Fruit fly (Drosophila melanogaster) whole organism, embryonic: ENCODE data around the gene ssp5.
A peak's percentile ranks its signal among the peaks of the same experiment; 100 is the strongest.

Source experiments
- Awh ChIP-seq: fragments of 200-800 bp; sonication (Bioruptor generic); IDR thresholded peaks from 2 replicates; pipeline ENCODE4, ENCODE4 v1.3.6; 2022; ENCODE audit warnings: missing biosample characterization, missing genetic modification characterization
- Bgb ChIP-seq: fragments of 200-800 bp; sonication (Bioruptor generic); IDR thresholded peaks from 2 replicates; pipeline ENCODE4 v1.3.6; 2022; ENCODE audit warnings: missing biosample characterization, missing genetic modification characterization; ENCODE audit not compliant: partially characterized antibody
- CG10209 ChIP-seq: fragments of 200-800 bp; sonication (Bioruptor generic); optimal IDR thresholded peaks from 3 replicates; lab custom pipeline; 2017; ENCODE audit warnings: missing biosample characterization, mild to moderate bottlenecking, missing genetic modification characterization, missing genetic modification reagents
- CG10654 ChIP-seq: fragments of 200-800 bp; sonication (Bioruptor generic); optimal IDR thresholded peaks from 2 replicates; lab custom pipeline; 2016; ENCODE audit warnings: missing biosample characterization, missing genetic modification characterization
- CG11398 ChIP-seq: fragments of 200-800 bp; sonication (Bioruptor generic); optimal IDR thresholded peaks from 2 replicates; lab custom pipeline; 2016; ENCODE audit warnings: missing biosample characterization, missing genetic modification characterization
- CG11456 ChIP-seq: fragments of 200-800 bp; sonication (Bioruptor generic); IDR thresholded peaks from 3 replicates; pipeline ENCODE4 v1.3.6; 2022; ENCODE audit warnings: missing biosample characterization, missing genetic modification characterization
- CG12155 ChIP-seq: fragments of 200-800 bp; sonication (Bioruptor generic); optimal IDR thresholded peaks from 3 replicates; lab custom pipeline; 2016; ENCODE audit warnings: missing biosample characterization, missing genetic modification characterization
- CG14860 ChIP-seq: fragments of 200-800 bp; sonication (Bioruptor generic); IDR thresholded peaks from 3 replicates; pipeline ENCODE4 v1.3.6; 2022; ENCODE audit warnings: missing biosample characterization, missing genetic modification characterization; ENCODE audit not compliant: partially characterized antibody
- CG17802 ChIP-seq: fragments of 200-800 bp; sonication (Bioruptor generic); optimal IDR thresholded peaks from 2 replicates; lab custom pipeline; 2018; ENCODE audit warnings: missing biosample characterization, mild to moderate bottlenecking, missing genetic modification characterization, moderate library complexity
- CG18619 ChIP-seq: fragments of 200-800 bp; sonication (Bioruptor generic); optimal IDR thresholded peaks from 3 replicates; lab custom pipeline; 2017; ENCODE audit warnings: missing biosample characterization, mild to moderate bottlenecking, missing genetic modification characterization
- CG33213 ChIP-seq: fragments of 200-800 bp; sonication (Bioruptor generic); optimal IDR thresholded peaks from 3 replicates; lab custom pipeline; 2016; ENCODE audit warnings: missing biosample characterization, missing genetic modification characterization
- CG3847 ChIP-seq: fragments of 200-800 bp; sonication (Bioruptor generic); IDR thresholded peaks from 2 replicates; pipeline ENCODE4 v1.3.6; 2022; ENCODE audit warnings: missing biosample characterization, missing genetic modification characterization
- CG3995 ChIP-seq: fragments of 200-800 bp; sonication (Bioruptor generic); optimal IDR thresholded peaks from 3 replicates; lab custom pipeline; 2016; ENCODE audit warnings: missing biosample characterization, missing genetic modification characterization
- CG42726 ChIP-seq: fragments of 200-800 bp; sonication (Bioruptor generic); IDR thresholded peaks from 2 replicates; pipeline ENCODE4 v1.3.6; 2022; ENCODE audit warnings: missing biosample characterization, missing genetic modification characterization; ENCODE audit not compliant: partially characterized antibody
- CG4282 ChIP-seq: fragments of 200-800 bp; sonication (Bioruptor generic); optimal IDR thresholded peaks from 2 replicates; lab custom pipeline; 2016; ENCODE audit warnings: missing biosample characterization, missing genetic modification characterization
- CG4360 ChIP-seq: fragments of 200-800 bp; sonication (Bioruptor generic); IDR thresholded peaks from 2 replicates; pipeline ENCODE4 v1.3.6; 2022; ENCODE audit warnings: missing biosample characterization, missing genetic modification characterization
- CG4424 ChIP-seq: fragments of 200-800 bp; sonication (Bioruptor generic); optimal IDR thresholded peaks from 3 replicates; lab custom pipeline; 2016; ENCODE audit warnings: missing biosample characterization, missing genetic modification characterization
- CG6654 ChIP-seq: fragments of 200-800 bp; sonication (Bioruptor generic); optimal IDR thresholded peaks from 2 replicates; lab custom pipeline; 2017; ENCODE audit warnings: missing biosample characterization, mild to moderate bottlenecking, missing genetic modification characterization
- CG8281 ChIP-seq: fragments of 200-800 bp; sonication (Bioruptor generic); optimal IDR thresholded peaks from 2 replicates; lab custom pipeline; 2018; ENCODE audit warnings: missing biosample characterization, mild to moderate bottlenecking, missing genetic modification characterization, moderate library complexity
- CG8359 ChIP-seq: fragments of 200-800 bp; sonication (Bioruptor generic); optimal IDR thresholded peaks from 2 replicates; lab custom pipeline; 2017; ENCODE audit warnings: missing biosample characterization, mild to moderate bottlenecking, missing genetic modification characterization, borderline replicate concordance
- CG9437 ChIP-seq: fragments of 200-800 bp; sonication (Bioruptor generic); optimal IDR thresholded peaks from 2 replicates; lab custom pipeline; 2018; ENCODE audit warnings: missing biosample characterization, mild to moderate bottlenecking, missing genetic modification characterization
- Camta ChIP-seq: fragments of 200-800 bp; sonication (Bioruptor generic); optimal IDR thresholded peaks from 2 replicates; lab custom pipeline; 2016; ENCODE audit warnings: missing biosample characterization, missing genetic modification characterization
- CrebB ChIP-seq: fragments of 200-800 bp; sonication (Bioruptor generic); optimal IDR thresholded peaks from 3 replicates; lab custom pipeline; 2018; ENCODE audit warnings: missing biosample characterization, mild to moderate bottlenecking, missing genetic modification characterization
- E2f1 ChIP-seq: fragments of 200-800 bp; sonication (Bioruptor generic); IDR thresholded peaks from 2 replicates; pipeline ENCODE4 v1.3.6; 2022; ENCODE audit warnings: missing biosample characterization, missing genetic modification characterization
- Elba2 ChIP-seq: fragments of 200-800 bp; sonication (Bioruptor generic); optimal IDR thresholded peaks from 3 replicates; lab custom pipeline; 2016; ENCODE audit warnings: missing biosample characterization, missing genetic modification characterization
- Fer3 ChIP-seq: fragments of 200-800 bp; sonication (Bioruptor generic); optimal IDR thresholded peaks from 2 replicates; lab custom pipeline; 2018; ENCODE audit warnings: missing biosample characterization, mild to moderate bottlenecking, missing genetic modification characterization, moderate library complexity
- GATAe ChIP-seq: fragments of 200-800 bp; sonication (Bioruptor generic); conservative IDR thresholded peaks from 2 replicates; pipeline ENCODE4 v1.3.6; 2022; ENCODE audit warnings: missing biosample characterization, missing genetic modification characterization
- HLH54F ChIP-seq: fragments of 200-800 bp; sonication (Bioruptor generic); optimal IDR thresholded peaks from 3 replicates; lab custom pipeline; 2016; ENCODE audit warnings: missing biosample characterization, missing genetic modification characterization
- Hsf ChIP-seq: fragments of 200-800 bp; sonication (Bioruptor generic); optimal IDR thresholded peaks from 3 replicates; lab custom pipeline; 2016; ENCODE audit warnings: missing biosample characterization, missing genetic modification characterization
- PHDP ChIP-seq: fragments of 200-800 bp; sonication (Bioruptor generic); optimal IDR thresholded peaks from 3 replicates; lab custom pipeline; 2018; ENCODE audit warnings: missing biosample characterization, mild to moderate bottlenecking, missing genetic modification characterization, moderate library complexity
- Rfx ChIP-seq: fragments of 200-800 bp; sonication (Bioruptor generic); IDR thresholded peaks from 2 replicates; pipeline ENCODE4 v1.3.6; 2022; ENCODE audit warnings: missing biosample characterization, missing genetic modification characterization
- bcd ChIP-seq: fragments of 200-800 bp; sonication (Bioruptor generic); optimal IDR thresholded peaks from 2 replicates; lab custom pipeline; 2017; ENCODE audit warnings: missing biosample characterization, mild to moderate bottlenecking, missing genetic modification characterization
- btn ChIP-seq: fragments of 200-800 bp; sonication (Bioruptor generic); optimal IDR thresholded peaks from 2 replicates; lab custom pipeline; 2016; ENCODE audit warnings: missing biosample characterization, missing genetic modification characterization
- disco-r ChIP-seq: fragments of 200-800 bp; sonication (Bioruptor generic); optimal IDR thresholded peaks from 2 replicates; lab custom pipeline; 2016; ENCODE audit warnings: missing biosample characterization, missing genetic modification characterization
- ems ChIP-seq: fragments of 200-800 bp; sonication (Bioruptor generic); optimal IDR thresholded peaks from 3 replicates; lab custom pipeline; 2016; ENCODE audit warnings: missing biosample characterization, missing genetic modification characterization
- gfzf ChIP-seq: fragments of 200-800 bp; sonication (Bioruptor generic); optimal IDR thresholded peaks from 2 replicates; lab custom pipeline; 2016; ENCODE audit warnings: missing biosample characterization, mild to moderate bottlenecking, missing genetic modification characterization, moderate library complexity
- ham ChIP-seq: fragments of 200-800 bp; sonication (Bioruptor generic); IDR thresholded peaks from 2 replicates; pipeline ENCODE4 v1.3.6; 2022; ENCODE audit warnings: missing biosample characterization, missing genetic modification characterization
- jigr1 ChIP-seq: fragments of 200-800 bp; sonication (Bioruptor generic); IDR thresholded peaks from 3 replicates; pipeline ENCODE4 v1.3.6; 2022; ENCODE audit warnings: missing biosample characterization, missing genetic modification characterization
- jumu ChIP-seq: fragments of 200-800 bp; sonication (Bioruptor generic); optimal IDR thresholded peaks from 3 replicates; lab custom pipeline; 2016; ENCODE audit warnings: missing biosample characterization, missing genetic modification characterization
- mld ChIP-seq: fragments of 200-800 bp; sonication (Bioruptor generic); IDR thresholded peaks from 3 replicates; pipeline ENCODE4 v1.3.6; 2022; ENCODE audit warnings: missing biosample characterization, missing genetic modification characterization; ENCODE audit not compliant: partially characterized antibody
- pb ChIP-seq: fragments of 200-800 bp; sonication (Bioruptor generic); optimal IDR thresholded peaks from 3 replicates; lab custom pipeline; 2016; ENCODE audit warnings: missing biosample characterization, missing genetic modification characterization
- pzg ChIP-seq: fragments of 200-800 bp; sonication (Bioruptor generic); optimal IDR thresholded peaks from 3 replicates; lab custom pipeline; 2018; ENCODE audit warnings: missing biosample characterization, mild to moderate bottlenecking, missing genetic modification characterization, moderate library complexity
- rib ChIP-seq: fragments of 200-800 bp; sonication (Bioruptor generic); IDR thresholded peaks from 2 replicates; pipeline ENCODE4 v1.3.6; 2022; ENCODE audit warnings: missing biosample characterization, missing genetic modification characterization
- ro ChIP-seq: fragments of 200-800 bp; sonication (Bioruptor generic); IDR thresholded peaks from 2 replicates; pipeline ENCODE4 v1.3.6; 2022; ENCODE audit warnings: missing biosample characterization, missing genetic modification characterization
- row ChIP-seq: fragments of 200-800 bp; sonication (Bioruptor generic); IDR thresholded peaks from 3 replicates; pipeline ENCODE4 v1.3.6; 2022; ENCODE audit warnings: missing biosample characterization, missing genetic modification characterization
- shn ChIP-seq: fragments of 200-800 bp; sonication (Bioruptor generic); optimal IDR thresholded peaks from 3 replicates; lab custom pipeline; 2016; ENCODE audit warnings: missing biosample characterization, missing genetic modification characterization
- slbo ChIP-seq: fragments of 200-800 bp; sonication (Bioruptor generic); IDR thresholded peaks from 2 replicates; pipeline ENCODE4 v1.3.6; 2022; ENCODE audit warnings: missing biosample characterization, missing genetic modification characterization
- twi ChIP-seq: fragments of 200-800 bp; optimal IDR thresholded peaks from 2 replicates; lab custom pipeline; 2019; ENCODE audit warnings: missing biosample characterization, mild to moderate bottlenecking, missing genetic modification characterization, moderate library complexity
- unpg ChIP-seq: fragments of 200-800 bp; sonication (Bioruptor generic); optimal IDR thresholded peaks from 3 replicates; lab custom pipeline; 2018; ENCODE audit warnings: missing biosample characterization, mild to moderate bottlenecking, missing genetic modification characterization, moderate library complexity
- zfh2 ChIP-seq: fragments of 200-800 bp; sonication (Bioruptor generic); optimal IDR thresholded peaks from 2 replicates; lab custom pipeline; 2016; ENCODE audit warnings: missing biosample characterization, missing genetic modification characterization

ssp5 gene

DNA sequence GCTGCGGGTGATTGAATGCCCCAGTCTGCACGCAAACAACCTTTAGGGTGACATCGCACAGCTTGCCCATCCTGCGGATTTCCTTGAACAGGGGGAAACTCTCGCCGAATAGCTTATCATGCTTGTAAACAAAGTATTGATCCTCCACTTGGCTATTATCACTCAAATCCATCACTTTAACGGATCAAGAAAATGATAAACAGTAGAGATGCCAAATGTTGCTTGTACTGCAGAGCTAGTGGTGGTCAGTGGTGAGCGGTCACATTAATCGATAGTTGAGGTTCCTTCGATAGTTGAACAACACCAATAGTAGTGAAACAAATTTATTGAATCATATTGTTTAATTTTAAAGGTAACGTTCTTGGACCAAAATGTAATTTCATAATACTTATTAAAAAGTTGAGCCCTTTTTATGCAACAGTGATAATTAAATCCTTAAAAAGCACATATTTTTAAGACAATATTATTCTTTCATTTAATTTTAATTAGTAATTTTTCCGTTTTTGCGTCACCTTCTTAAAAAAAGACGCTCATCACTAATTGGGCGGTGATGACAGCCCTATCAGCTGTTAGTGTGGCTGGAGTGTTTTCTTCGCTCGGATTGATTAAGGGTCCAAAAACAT is 22.6 kb upstream of the ssp5 start, which contains the start of the genes KLHL18 and GCC185 (continued):
- TF ChIP-seq gfzf (GFP tag; lab: Kevin White, UChicago) (peak; percentile 31), zfh2 (GFP tag; lab: Kevin White, UChicago) (peak; percentile 81), CG11398 (GFP tag; lab: Kevin White, UChicago) (no peak), CG3995 (GFP tag; lab: Kevin White, UChicago) (peak; percentile 74), CG4360 (GFP tag; lab: Robert Waterston, UW) (no peak), Camta (GFP tag; lab: Kevin White, UChicago) (peak; percentile 61), Hsf (GFP tag; lab: Kevin White, UChicago) (peak; percentile 74), bcd (GFP tag; lab: Kevin White, UChicago) (peak; percentile 83), slbo (GFP tag; lab: Robert Waterston, UW) (peak; percentile 89), CG8359 (GFP tag; lab: Kevin White, UChicago) (no peak), Rfx (GFP tag; lab: Robert Waterston, UW) (peak; percentile 80), disco-r (no peak), Awh (peak; percentile 29; the same call in 1 of the 2 replicates), CG12155 (GFP tag; lab: Kevin White, UChicago) (peak; percentile 83), ham (no peak), CG10209 (GFP tag; lab: Kevin White, UChicago) (no peak), ems (GFP tag; lab: Kevin White, UChicago) (peak; percentile 52), ro (GFP tag; lab: Robert Waterston, UW) (peak; percentile 56), HLH54F (GFP tag; lab: Kevin White, UChicago) (peak; percentile 79), twi (tag; lab: Kevin White, UChicago) (peak; percentile 69), row (peak; percentile 98), CG10654 (GFP tag; lab: Kevin White, UChicago) (peak; percentile 79), CG33213 (GFP tag; lab: Kevin White, UChicago) (peak; percentile 23), CG18619 (GFP tag; lab: Kevin White, UChicago) (peak; percentile 58), PHDP (no peak), CrebB (no peak), CG3847 (GFP tag; lab: Robert Waterston, UW) (peak; percentile 90), btn (no peak), shn (GFP tag; lab: Kevin White, UChicago) (peak; percentile 47), unpg (GFP tag; lab: Kevin White, UChicago) (no peak), Bgb (GFP tag; lab: Robert Waterston, UW) (peak; percentile 72), CG4424 (GFP tag; lab: Kevin White, UChicago) (peak; percentile 78), jumu (GFP tag; lab: Kevin White, UChicago) (peak; percentile 66), Fer3 (tag; lab: Kevin White, UChicago) (peak; percentile 59), jigr1 (GFP tag; lab: Robert Waterston, UW) (peak; percentile 82; the same call in 2 of the 3 replicates), CG6654 (no peak), GATAe (GFP tag; lab: Robert Waterston, UW) (0 out of 2 replicates have a peak, but pooled peaks have one; percentile 42), rib (GFP tag; lab: Robert Waterston, UW) (no peak), pzg (GFP tag; lab: Kevin White, UChicago) (peak; percentile 42), E2f1 (GFP tag; lab: Robert Waterston, UW) (peak; percentile 43; the same call in 1 of the 2 replicates), CG4282 (GFP tag; lab: Kevin White, UChicago) (peak; percentile 22), CG17802 (tag; lab: Kevin White, UChicago) (peak; percentile 27), CG14860 (GFP tag; lab: Robert Waterston, UW) (peak; percentile 84), mld (peak; percentile 19; the same call in 1 of the 3 replicates), CG11456 (0 out of 3 replicates have a peak, but pooled peaks have one; percentile 66), pb (GFP tag; lab: Kevin White, UChicago) (no peak), Elba2 (GFP tag; lab: Kevin White, UChicago) (peak; percentile 95), CG9437 (GFP tag; lab: Kevin White, UChicago) (peak; percentile 23), CG8281 (tag; lab: Kevin White, UChicago) (peak; percentile 35), CG42726 (GFP tag; lab: Robert Waterston, UW) (0 out of 2 replicates have a peak, but pooled peaks have one; percentile 37)
